Worm (Caenorhabditis elegans) whole organism, L3 larva: Measurements from ENCODE around the gene cutl-12.

ENCODE experiments used
- aly-2 ChIP-seq: fragments of 150-350 bp; optimal IDR thresholded peaks from 2 replicates; lab custom pipeline; 2014; ENCODE audit warnings: missing biosample characterization, missing genetic modification characterization
- ceh-82 ChIP-seq: fragments of 150-350 bp; optimal IDR thresholded peaks from 2 replicates; lab custom pipeline; 2014; ENCODE audit warnings: missing biosample characterization, missing genetic modification characterization
- lin-39 ChIP-seq: fragments of 150-350 bp; optimal IDR thresholded peaks from 2 replicates; lab custom pipeline; 2018; ENCODE audit warnings: missing biosample characterization, missing genetic modification reagents, missing genetic modification characterization

- TF ChIP-seq ceh-82 (tag; lab: Kevin White, UChicago) (no peak), lin-39 (tag; lab: Kevin White, UChicago) (no peak), aly-2 (tag; lab: Kevin White, UChicago) (no peak)
Observed at ce11 chrII:8639553-8639952, 5.3 kb upstream of the cutl-12 start.
